Fruit fly (Drosophila melanogaster): Measurements from ENCODE around the gene Spn38F.

Spn38F gene

DNA sequence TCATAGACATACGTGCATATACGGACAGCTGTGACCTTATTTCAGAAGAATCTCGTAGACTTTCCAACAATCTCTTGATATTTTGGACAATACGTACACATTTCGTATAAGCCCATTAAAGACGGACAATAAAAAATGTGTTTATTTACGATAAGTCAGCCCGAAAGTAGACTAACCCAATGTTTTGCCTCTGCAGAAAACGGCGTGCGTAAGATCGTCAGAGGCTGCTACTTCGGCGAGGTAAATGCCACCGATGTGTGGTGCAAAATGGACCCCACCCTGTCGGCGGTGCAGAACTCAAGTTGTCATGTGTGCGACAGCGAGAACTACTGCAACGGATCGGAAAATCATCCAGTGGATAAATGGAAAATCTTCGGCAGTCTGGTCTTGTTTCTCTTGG is 31.1 kb upstream of the Spn38F start:
- no peak for TF ChIP-seq h (optimal IDR thresholded peaks at IDR 0.05)

- TF ChIP-seq psq (optimal IDR thresholded peaks at IDR 0.05) (no peak), ttk (optimal IDR thresholded peaks at IDR 0.05) (no peak), h (optimal IDR thresholded peaks at IDR 0.05) (no peak), insv (optimal IDR thresholded peaks at IDR 0.05) (no peak), Sin3A (optimal IDR thresholded peaks at IDR 0.05) (no peak), Myc (optimal IDR thresholded peaks at IDR 0.05) (no peak)
Observed at dm6 chr2L:20867381-20867780, 29.6 kb upstream of the Spn38F start, which contains the start of gene CG31675. Gene CG31675 (plus strand): TSS chr2L:20867755.

- TF ChIP-seq ttk (optimal IDR thresholded peaks at IDR 0.05) (no peak), insv (optimal IDR thresholded peaks at IDR 0.05) (no peak), psq (optimal IDR thresholded peaks at IDR 0.05) (no peak), Sin3A (optimal IDR thresholded peaks at IDR 0.05) (no peak), h (optimal IDR thresholded peaks at IDR 0.05) (no peak), Myc (optimal IDR thresholded peaks at IDR 0.05) (no peak)
Observed at dm6 chr2L:20864764-20865265, 27.0 kb upstream of the Spn38F start, which contains the start of gene CG9338. Gene CG9338 (plus strand): TSS chr2L:20865215.

dm6 chr2L:20858371-20859340 is 20.9 kb upstream of the Spn38F start, which contains the start of gene bero:
Gene bero (plus strand): TSS chr2L:20858695.
- no peak for TF ChIP-seq ttk (optimal IDR thresholded peaks at IDR 0.05)
- no peak for TF ChIP-seq h (optimal IDR thresholded peaks at IDR 0.05)
- no peak for TF ChIP-seq Sin3A (optimal IDR thresholded peaks at IDR 0.05)
- no peak for TF ChIP-seq insv (optimal IDR thresholded peaks at IDR 0.05)
- no peak for TF ChIP-seq psq (optimal IDR thresholded peaks at IDR 0.05)

DNA sequence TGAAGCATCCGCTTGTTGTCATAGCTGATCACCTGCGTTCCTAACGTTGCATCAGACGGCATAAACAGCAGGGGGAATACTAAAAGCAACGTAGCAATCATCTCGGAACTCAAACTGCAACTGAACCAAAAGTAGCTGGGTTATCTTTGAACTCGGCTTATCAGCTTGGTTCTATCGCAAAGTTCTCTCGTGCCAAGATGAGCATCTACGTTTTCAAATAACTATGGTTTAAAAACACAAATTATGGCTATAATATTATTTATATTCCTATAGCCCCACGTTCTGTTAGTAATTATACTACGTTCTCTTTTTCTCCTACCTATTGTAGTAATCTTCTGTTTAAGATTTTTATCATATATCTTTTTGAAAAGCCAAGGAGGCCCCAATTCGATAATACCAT is 20.0 kb upstream of the Spn38F start, which contains the start of gene CG14400:
Gene CG14400, minus strand, starts transcription at position 101 of the 400 bp plus-strand sequence.
- TF ChIP-seq Sin3A (optimal IDR thresholded peaks at IDR 0.05) (no peak), Myc (optimal IDR thresholded peaks at IDR 0.05) (no peak), psq (optimal IDR thresholded peaks at IDR 0.05) (no peak), ttk (optimal IDR thresholded peaks at IDR 0.05) (no peak), insv (optimal IDR thresholded peaks at IDR 0.05) (no peak), h (optimal IDR thresholded peaks at IDR 0.05) (no peak)

DNA sequence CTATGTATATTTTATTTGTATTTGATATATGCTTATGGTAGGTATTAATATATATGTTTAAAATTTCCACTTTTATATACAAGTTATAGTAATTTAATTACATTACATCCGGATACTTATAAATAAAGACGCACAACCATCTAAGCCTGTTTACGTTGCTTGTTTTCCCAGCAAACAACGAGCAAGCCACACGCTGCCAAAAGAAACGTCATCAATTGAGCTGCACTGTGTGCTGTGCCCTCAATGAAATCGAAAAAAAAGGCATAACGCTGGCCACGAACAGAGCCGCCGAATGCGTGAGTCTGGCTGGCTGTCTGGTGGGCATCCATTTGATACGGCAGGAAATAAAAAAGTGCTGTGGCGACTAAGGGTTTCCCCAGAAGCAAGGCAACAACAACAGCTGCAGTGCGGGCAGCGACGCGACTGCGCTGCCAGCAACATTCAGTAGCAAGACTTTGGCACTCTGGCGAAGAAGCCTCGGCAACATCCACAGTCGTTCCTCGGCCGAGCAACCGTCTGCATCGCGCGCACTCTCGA is 14.4 kb upstream of the Spn38F start, which contains the start of gene twit:
Gene twit, plus strand, starts transcription at position 487 of the 537 bp plus-strand sequence.
- TF ChIP-seq h (optimal IDR thresholded peaks at IDR 0.05) (no peak), ttk (optimal IDR thresholded peaks at IDR 0.05) (no peak), Sin3A (optimal IDR thresholded peaks at IDR 0.05) (no peak), Myc (optimal IDR thresholded peaks at IDR 0.05) (no peak), insv (optimal IDR thresholded peaks at IDR 0.05) (no peak)

dm6 chr2L:20851592-20851991 is 13.8 kb upstream of the Spn38F start:
- TF ChIP-seq h (optimal IDR thresholded peaks at IDR 0.05) (no peak), ttk (optimal IDR thresholded peaks at IDR 0.05) (no peak), Myc (optimal IDR thresholded peaks at IDR 0.05) (no peak)

- no peak for TF ChIP-seq ttk (optimal IDR thresholded peaks at IDR 0.05)
- TF ChIP-seq Sin3A (optimal IDR thresholded peaks at IDR 0.05): no peak
- no peak for TF ChIP-seq insv (optimal IDR thresholded peaks at IDR 0.05)
- no peak for TF ChIP-seq Myc (optimal IDR thresholded peaks at IDR 0.05)
- no peak for TF ChIP-seq psq (optimal IDR thresholded peaks at IDR 0.05)
- no peak for TF ChIP-seq h (optimal IDR thresholded peaks at IDR 0.05)
Observed at dm6 chr2L:20849000-20849399, 11.2 kb upstream of the Spn38F start, which contains the start of gene CG14402. Gene CG14402 (plus strand): TSS chr2L:20849300.

- TF ChIP-seq h (optimal IDR thresholded peaks at IDR 0.05): no peak
- no peak for TF ChIP-seq psq (optimal IDR thresholded peaks at IDR 0.05)
- TF ChIP-seq insv (optimal IDR thresholded peaks at IDR 0.05): no peak
- TF ChIP-seq Myc (optimal IDR thresholded peaks at IDR 0.05): no peak
- TF ChIP-seq ttk (optimal IDR thresholded peaks at IDR 0.05): no peak
- no peak for TF ChIP-seq Sin3A (optimal IDR thresholded peaks at IDR 0.05)
Observed at dm6 chr2L:20844381-20844780, 6.6 kb upstream of the Spn38F start.

dm6 chr2L:20840462-20841038 is 2.8 kb upstream of the Spn38F start, which contains the start of gene CG31676:
Gene CG31676 (plus strand): TSS chr2L:20840750.
- TF ChIP-seq psq (optimal IDR thresholded peaks at IDR 0.05): no peak
- TF ChIP-seq Myc (optimal IDR thresholded peaks at IDR 0.05): no peak
- no peak for TF ChIP-seq Sin3A (optimal IDR thresholded peaks at IDR 0.05)
- no peak for TF ChIP-seq h (optimal IDR thresholded peaks at IDR 0.05)
- no peak for TF ChIP-seq ttk (optimal IDR thresholded peaks at IDR 0.05)
- no peak for TF ChIP-seq insv (optimal IDR thresholded peaks at IDR 0.05)

dm6 chr2L:20840006-20840405 is 2.2 kb upstream of the Spn38F start:
- no peak for TF ChIP-seq insv (optimal IDR thresholded peaks at IDR 0.05)

DNA sequence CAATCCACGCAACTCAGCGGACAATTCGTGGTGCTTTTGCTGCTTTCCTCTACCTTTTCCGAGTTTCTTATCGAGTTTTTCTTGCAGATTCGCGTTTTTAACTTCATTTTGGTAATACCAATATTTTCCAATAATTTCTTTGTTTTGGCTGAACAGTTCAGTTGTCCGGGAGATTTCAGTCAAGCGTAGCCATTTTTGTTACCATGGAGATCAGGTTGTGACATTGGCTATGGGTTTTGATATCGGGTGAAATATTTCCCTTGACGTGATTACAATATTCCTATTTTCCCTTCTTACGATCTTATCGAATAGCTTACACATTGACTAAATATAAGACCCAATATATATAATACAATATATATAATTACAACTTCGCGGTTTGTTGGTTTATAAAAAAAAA is 2.3 kb downstream of the Spn38F start, which contains the start of gene Oseg5:
Gene Oseg5, minus strand, starts transcription at position 340 of the 400 bp plus-strand sequence.
- TF ChIP-seq insv (optimal IDR thresholded peaks at IDR 0.05) (no peak), h (optimal IDR thresholded peaks at IDR 0.05) (no peak), psq (optimal IDR thresholded peaks at IDR 0.05) (no peak), Myc (optimal IDR thresholded peaks at IDR 0.05) (no peak), Sin3A (optimal IDR thresholded peaks at IDR 0.05) (no peak)

Data from Kc167 (cell line).